Fruit fly (Drosophila melanogaster) whole organism, embryonic: ENCODE data around the gene ppk20.

Experiments used
- CG1024 ChIP-seq: fragments of 200-800 bp; sonication (Bioruptor generic); IDR thresholded peaks from 2 replicates; pipeline ENCODE4 v1.3.6; 2022; ENCODE audit warnings: missing biosample characterization, missing genetic modification characterization
- CG10979 ChIP-seq: fragments of 200-800 bp; sonication (Bioruptor generic); optimal IDR thresholded peaks from 2 replicates; lab custom pipeline; 2018; ENCODE audit warnings: missing biosample characterization, mild to moderate bottlenecking, missing genetic modification characterization, moderate library complexity
- CG11093 ChIP-seq: fragments of 200-800 bp; sonication (Bioruptor generic); IDR thresholded peaks from 3 replicates; pipeline ENCODE4 v1.3.6; 2022; ENCODE audit warnings: missing biosample characterization, missing genetic modification characterization
- CG11695 ChIP-seq: fragments of 200-800 bp; sonication (Bioruptor generic); IDR thresholded peaks from 3 replicates; pipeline ENCODE4 v1.3.6; 2022; ENCODE audit warnings: missing biosample characterization, missing genetic modification characterization
- CG12219 ChIP-seq: fragments of 200-800 bp; sonication (Bioruptor generic); optimal IDR thresholded peaks from 3 replicates; lab custom pipeline; 2018; ENCODE audit warnings: missing biosample characterization, mild to moderate bottlenecking, missing genetic modification characterization
- CG15269 ChIP-seq: fragments of 200-800 bp; sonication (Bioruptor generic); optimal IDR thresholded peaks from 2 replicates; lab custom pipeline; 2018; ENCODE audit warnings: missing biosample characterization, mild to moderate bottlenecking, missing genetic modification characterization, moderate library complexity
- CG15479 ChIP-seq: fragments of 200-800 bp; sonication (Bioruptor generic); optimal IDR thresholded peaks from 3 replicates; lab custom pipeline; 2019; ENCODE audit warnings: missing biosample characterization, mild to moderate bottlenecking, missing genetic modification characterization, moderate library complexity
- CG15514 ChIP-seq: fragments of 200-800 bp; sonication (Bioruptor generic); optimal IDR thresholded peaks from 3 replicates; lab custom pipeline; 2017; ENCODE audit warnings: missing biosample characterization, missing genetic modification characterization, mild to moderate bottlenecking, moderate library complexity, missing genetic modification reagents
- CG17912 ChIP-seq: fragments of 200-800 bp; sonication (Bioruptor generic); optimal IDR thresholded peaks from 2 replicates; lab custom pipeline; 2018; ENCODE audit warnings: missing biosample characterization, mild to moderate bottlenecking, missing genetic modification characterization
- CG2678 ChIP-seq: fragments of 200-800 bp; sonication (Bioruptor generic); optimal IDR thresholded peaks from 3 replicates; lab custom pipeline; 2019; ENCODE audit warnings: missing biosample characterization, mild to moderate bottlenecking, missing genetic modification characterization, moderate library complexity
- CG31224 ChIP-seq: fragments of 200-800 bp; sonication (Bioruptor generic); IDR thresholded peaks from 2 replicates; pipeline ENCODE4 v1.3.6; 2022; ENCODE audit warnings: missing biosample characterization, missing genetic modification characterization
- CG43689 ChIP-seq: fragments of 200-800 bp; sonication (Bioruptor generic); IDR thresholded peaks from 2 replicates; pipeline ENCODE4 v1.3.6; 2022; ENCODE audit warnings: missing biosample characterization, missing genetic modification characterization
- CG4424 ChIP-seq: fragments of 200-800 bp; sonication (Bioruptor generic); optimal IDR thresholded peaks from 3 replicates; lab custom pipeline; 2016; ENCODE audit warnings: missing biosample characterization, missing genetic modification characterization
- CG6654 ChIP-seq: fragments of 200-800 bp; sonication (Bioruptor generic); optimal IDR thresholded peaks from 2 replicates; lab custom pipeline; 2017; ENCODE audit warnings: missing biosample characterization, mild to moderate bottlenecking, missing genetic modification characterization
- CG7556 ChIP-seq: fragments of 200-800 bp; sonication (Bioruptor generic); optimal IDR thresholded peaks from 2 replicates; lab custom pipeline; 2017; ENCODE audit warnings: missing biosample characterization, mild to moderate bottlenecking, missing genetic modification characterization
- CG8290 ChIP-seq, 3 experiments: fragments of 200-800 bp; sonication (Bioruptor generic); optimal IDR thresholded peaks; 2 replicates each; lab custom pipeline; 2016 to 2019; ENCODE audit warnings: missing biosample characterization in 3 of 3, missing genetic modification characterization in 3 of 3, mild to moderate bottlenecking in 2 of 3, moderate library complexity in 1 of 3
- CG9817 ChIP-seq: fragments of 200-800 bp; sonication (Bioruptor generic); optimal IDR thresholded peaks from 2 replicates; lab custom pipeline; 2018; ENCODE audit warnings: missing biosample characterization, mild to moderate bottlenecking, missing genetic modification characterization, moderate library complexity
- D ChIP-seq, 2 experiments: fragments of 200-800 bp in 1 of 2; fragments of >200 bp in 1 of 2; sonication (Bioruptor generic) in 1 of 2; optimal IDR thresholded peaks; 2 replicates in 1 of 2; 3 replicates in 1 of 2; lab custom pipeline; 2017; ENCODE audit warnings: mild to moderate bottlenecking in 1 of 2, missing biosample characterization in 1 of 2, missing genetic modification characterization in 1 of 2, missing genetic modification reagents in 1 of 2
- D19A ChIP-seq: fragments of 200-800 bp; optimal IDR thresholded peaks from 3 replicates; lab custom pipeline; 2019; ENCODE audit warnings: missing biosample characterization, mild to moderate bottlenecking, missing genetic modification characterization, moderate library complexity
- Dfd ChIP-seq, 2 experiments: fragments of >200 bp; optimal IDR thresholded peaks; 2 replicates each; lab custom pipeline; 2017; ENCODE audit warnings: missing biosample characterization in 2 of 2, missing genetic modification characterization in 2 of 2
- Ets97D ChIP-seq: fragments of 200-800 bp; sonication (Bioruptor generic); optimal IDR thresholded peaks from 3 replicates; lab custom pipeline; 2016; ENCODE audit warnings: missing biosample characterization, missing genetic modification characterization
- Gsc ChIP-seq: fragments of 200-800 bp; sonication (Bioruptor generic); IDR thresholded peaks from 2 replicates; pipeline ENCODE4 v1.3.6; 2022; ENCODE audit warnings: missing biosample characterization, missing genetic modification characterization
- H15 ChIP-seq: fragments of 200-800 bp; sonication (Bioruptor generic); IDR thresholded peaks from 3 replicates; pipeline ENCODE4 v1.3.6; 2022; ENCODE audit warnings: missing biosample characterization, missing genetic modification characterization
- Hsf ChIP-seq: fragments of 200-800 bp; sonication (Bioruptor generic); optimal IDR thresholded peaks from 3 replicates; lab custom pipeline; 2016; ENCODE audit warnings: missing biosample characterization, missing genetic modification characterization
- Rx ChIP-seq: fragments of 200-800 bp; sonication (Bioruptor generic); IDR thresholded peaks from 2 replicates; pipeline ENCODE4 v1.3.6; 2022; ENCODE audit warnings: missing biosample characterization, missing genetic modification characterization
- Side ChIP-seq: fragments of 200-800 bp; sonication (Bioruptor generic); optimal IDR thresholded peaks from 2 replicates; lab custom pipeline; 2016; ENCODE audit warnings: missing biosample characterization, missing genetic modification characterization
- Sin3A ChIP-seq: fragments of >200 bp; optimal IDR thresholded peaks from 2 replicates; lab custom pipeline; 2018
- Six4 ChIP-seq: fragments of 200-800 bp; sonication (Bioruptor generic); optimal IDR thresholded peaks from 2 replicates; lab custom pipeline; 2016; ENCODE audit warnings: missing biosample characterization, missing genetic modification characterization
- bowl ChIP-seq: fragments of 200-800 bp; sonication (Bioruptor generic); IDR thresholded peaks from 2 replicates; pipeline ENCODE4 v1.3.6; 2022; ENCODE audit warnings: missing biosample characterization, missing genetic modification characterization
- cg ChIP-seq: fragments of 200-800 bp; sonication (Bioruptor generic); optimal IDR thresholded peaks from 3 replicates; lab custom pipeline; 2019; ENCODE audit warnings: missing biosample characterization, mild to moderate bottlenecking, missing genetic modification characterization, moderate library complexity
- chm ChIP-seq: fragments of 200-800 bp; sonication (Bioruptor generic); IDR thresholded peaks from 2 replicates; pipeline ENCODE4 v1.3.6; 2022; ENCODE audit warnings: missing biosample characterization, missing genetic modification characterization
- dm ChIP-seq: fragments of 200-800 bp; sonication (Bioruptor generic); optimal IDR thresholded peaks from 3 replicates; lab custom pipeline; 2016; ENCODE audit warnings: missing biosample characterization, missing genetic modification characterization
- dmrt11E ChIP-seq: fragments of 200-800 bp; sonication (Bioruptor generic); optimal IDR thresholded peaks from 3 replicates; lab custom pipeline; 2018; ENCODE audit warnings: missing biosample characterization, mild to moderate bottlenecking, missing genetic modification characterization, moderate library complexity
- ems ChIP-seq: fragments of 200-800 bp; sonication (Bioruptor generic); optimal IDR thresholded peaks from 3 replicates; lab custom pipeline; 2016; ENCODE audit warnings: missing biosample characterization, missing genetic modification characterization
- gce ChIP-seq: fragments of 200-800 bp; sonication (Bioruptor generic); IDR thresholded peaks from 3 replicates; pipeline ENCODE4 v1.3.6; 2022; ENCODE audit warnings: missing biosample characterization, missing genetic modification characterization
- insv ChIP-seq, 2 experiments: fragments of 200-800 bp; sonication (Bioruptor generic); optimal IDR thresholded peaks; 3 replicates each; lab custom pipeline; 2016 to 2018; ENCODE audit warnings: missing biosample characterization in 2 of 2, missing genetic modification characterization in 2 of 2
- ken ChIP-seq: fragments of 200-800 bp; sonication (Bioruptor generic); IDR thresholded peaks from 3 replicates; pipeline ENCODE4 v1.3.6; 2022; ENCODE audit warnings: missing biosample characterization, missing genetic modification characterization
- klu ChIP-seq: fragments of 200-800 bp; sonication (Bioruptor generic); IDR thresholded peaks from 2 replicates; pipeline ENCODE4 v1.3.6; 2022; ENCODE audit warnings: missing biosample characterization, missing genetic modification characterization
- lab ChIP-seq: fragments of 200-800 bp; sonication (Bioruptor generic); optimal IDR thresholded peaks from 3 replicates; lab custom pipeline; 2017; ENCODE audit warnings: missing biosample characterization, missing genetic modification characterization, mild to moderate bottlenecking, moderate library complexity, missing genetic modification reagents
- mirr ChIP-seq: fragments of 200-800 bp; sonication (Bioruptor generic); optimal IDR thresholded peaks from 3 replicates; lab custom pipeline; 2018; ENCODE audit warnings: missing biosample characterization, mild to moderate bottlenecking, missing genetic modification characterization
- nau ChIP-seq: fragments of 200-800 bp; sonication (Bioruptor generic); optimal IDR thresholded peaks from 3 replicates; lab custom pipeline; 2017; ENCODE audit warnings: missing biosample characterization, mild to moderate bottlenecking, missing genetic modification characterization, missing genetic modification reagents
- phol ChIP-seq: fragments of 200-800 bp; sonication (Bioruptor generic); optimal IDR thresholded peaks from 3 replicates; lab custom pipeline; 2018; ENCODE audit warnings: missing biosample characterization, mild to moderate bottlenecking, missing genetic modification characterization, moderate library complexity
- pnt ChIP-seq: fragments of 200-800 bp; sonication (Bioruptor generic); optimal IDR thresholded peaks from 3 replicates; lab custom pipeline; 2016; ENCODE audit warnings: missing biosample characterization, missing genetic modification characterization
- prd ChIP-seq, 3 experiments: fragments of >200 bp in 2 of 3; fragments of 200-800 bp in 1 of 3; sonication (Bioruptor generic) in 1 of 3; optimal IDR thresholded peaks in 2 of 3; IDR thresholded peaks in 1 of 3; 2 replicates in 2 of 3; 3 replicates in 1 of 3; pipeline versions ENCODE4 v1.3.6 to Lab custom; 2017 to 2022; ENCODE audit warnings: missing biosample characterization in 1 of 3, missing genetic modification characterization in 1 of 3
- sc ChIP-seq, 3 experiments: fragments of >200 bp in 2 of 3; fragments of 200-800 bp in 1 of 3; sonication (Bioruptor generic) in 1 of 3; optimal IDR thresholded peaks; 2 replicates in 2 of 3; 3 replicates in 1 of 3; lab custom pipeline; 2017; ENCODE audit warnings: mild to moderate bottlenecking in 1 of 3, missing biosample characterization in 1 of 3, missing genetic modification characterization in 1 of 3, missing genetic modification reagents in 1 of 3
- tio ChIP-seq: fragments of 200-800 bp; sonication (Bioruptor generic); optimal IDR thresholded peaks from 2 replicates; lab custom pipeline; 2017; ENCODE audit warnings: missing biosample characterization, missing genetic modification characterization, inconsistent platforms
- vfl ChIP-seq: fragments of 200-800 bp; sonication (Bioruptor generic); optimal IDR thresholded peaks from 2 replicates; lab custom pipeline; 2016; ENCODE audit warnings: missing biosample characterization, missing genetic modification characterization
- zen2 ChIP-seq: fragments of 200-800 bp; sonication (Bioruptor generic); IDR thresholded peaks from 3 replicates; pipeline ENCODE4 v1.3.6; 2022; ENCODE audit warnings: missing biosample characterization, missing genetic modification characterization; ENCODE audit not compliant: partially characterized antibody

ppk20 gene

dm6 chr3R:29675333-29675732 lies 6.7 kb upstream of the ppk20 start, which contains the start of the genes Bub3 and Cap-D2 (continued):
- TF ChIP-seq CG8290 (GFP tag; optimal IDR thresholded peaks at IDR 0.05; lab: Kevin White, UChicago) = peak; percentile 88
- peak in 1 of 2 experiments; percentile 27 for TF ChIP-seq CG8290 (tag; optimal IDR thresholded peaks at IDR 0.05; lab: Kevin White, UChicago)
- TF ChIP-seq lab (GFP tag; lab: Kevin White, UChicago) = peak; percentile 73
- no peak for TF ChIP-seq CG15479
- TF ChIP-seq cg (GFP tag; lab: Kevin White, UChicago) = no peak
- TF ChIP-seq chm (GFP tag; lab: Robert Waterston, UW) = peak; percentile 68; the same call in 1 of the 2 replicates
- TF ChIP-seq vfl (GFP tag; lab: Kevin White, UChicago) = peak; percentile 71
- no peak for TF ChIP-seq CG2678 (tag; lab: Kevin White, UChicago)
- TF ChIP-seq D19A (tag; lab: Kevin White, UChicago) = peak; percentile 44
- peak; percentile 37 for TF ChIP-seq dm (GFP tag; lab: Kevin White, UChicago)
- TF ChIP-seq CG15514 (GFP tag; lab: Kevin White, UChicago) = peak; percentile 53
- TF ChIP-seq CG11093 = peak; percentile 19; the same call in 1 of the 3 replicates
- TF ChIP-seq phol = peak; percentile 83
- no peak for TF ChIP-seq CG12219 (GFP tag; lab: Kevin White, UChicago)
- peak; percentile 80 for TF ChIP-seq CG4424 (GFP tag; lab: Kevin White, UChicago)
- peak; percentile 58 for TF ChIP-seq Sin3A (lab: Kevin White, UChicago)
- peak; percentile 61; the same call in 1 of the 3 replicates for TF ChIP-seq zen2 (GFP tag; lab: Robert Waterston, UW)
- peak; percentile 67; the same call in 1 of the 2 replicates for TF ChIP-seq CG1024 (GFP tag; lab: Robert Waterston, UW)
- peak; percentile 67 for TF ChIP-seq dmrt11E (tag; lab: Kevin White, UChicago)
- peak; percentile 75 for TF ChIP-seq CG9817
- TF ChIP-seq tio = no peak
- TF ChIP-seq bowl (GFP tag; lab: Robert Waterston, UW) = peak; percentile 40; the same call in 1 of the 2 replicates
- peak; percentile 67 for TF ChIP-seq CG10979 (tag; lab: Kevin White, UChicago)
- TF ChIP-seq ken (GFP tag; lab: Robert Waterston, UW) = peak; percentile 67; the same call in 2 of the 3 replicates
- peak; percentile 33; the same call in 1 of the 2 replicates for TF ChIP-seq CG31224
- TF ChIP-seq prd (optimal IDR thresholded peaks at IDR 0.05; lab: Kevin White, UChicago) = no peak
- peak; percentile 77 for TF ChIP-seq prd (GFP tag; IDR thresholded peaks at IDR 0.05; lab: Robert Waterston, UW)
- TF ChIP-seq CG17912 (GFP tag; lab: Kevin White, UChicago) = no peak
- no peak for TF ChIP-seq Dfd (GFP tag; optimal IDR thresholded peaks at IDR 0.05; lab: Kevin White, UChicago)
- TF ChIP-seq CG7556 (GFP tag; lab: Kevin White, UChicago) = peak; percentile 40
- no peak for TF ChIP-seq Gsc (GFP tag; lab: Robert Waterston, UW)
- TF ChIP-seq Six4 (GFP tag; lab: Kevin White, UChicago) = peak; percentile 60
- TF ChIP-seq CG15269 = no peak
- TF ChIP-seq pnt (GFP tag; lab: Kevin White, UChicago) = peak; percentile 67
- TF ChIP-seq ems (GFP tag; lab: Kevin White, UChicago) = peak; percentile 79
- no peak for TF ChIP-seq CG43689 (GFP tag; lab: Robert Waterston, UW)
- TF ChIP-seq insv (GFP tag; optimal IDR thresholded peaks at IDR 0.05; lab: Kevin White, UChicago) = no peak
- TF ChIP-seq H15 (GFP tag; lab: Robert Waterston, UW) = no peak
- no peak; the same call in 1 of the 2 replicates for TF ChIP-seq klu
- peak; percentile 34; the same call in 1 of the 2 replicates for TF ChIP-seq Rx (GFP tag; lab: Robert Waterston, UW)
- peak; percentile 83 for TF ChIP-seq Ets97D (GFP tag; lab: Kevin White, UChicago)
- TF ChIP-seq mirr (GFP tag; lab: Kevin White, UChicago) = no peak
- no peak for TF ChIP-seq nau (GFP tag; lab: Kevin White, UChicago)
- no peak for TF ChIP-seq sc (optimal IDR thresholded peaks at IDR 0.05; lab: Kevin White, UChicago)
- TF ChIP-seq sc (GFP tag; optimal IDR thresholded peaks at IDR 0.05; lab: Kevin White, UChicago) = peak; percentile 49
- no peak for TF ChIP-seq D (optimal IDR thresholded peaks at IDR 0.05; lab: Kevin White, UChicago)
- peak; percentile 51 for TF ChIP-seq D (GFP tag; optimal IDR thresholded peaks at IDR 0.05; lab: Kevin White, UChicago)
- TF ChIP-seq gce = no peak
- TF ChIP-seq CG6654 (GFP tag; lab: Kevin White, UChicago) = peak; percentile 12
- peak; percentile 79 for TF ChIP-seq Side (GFP tag; lab: Kevin White, UChicago)
- TF ChIP-seq CG11695 (GFP tag; lab: Robert Waterston, UW) = 0 out of 3 replicates have a peak, but pooled peaks have one; percentile 40
- peak; percentile 85 for TF ChIP-seq Hsf (GFP tag; lab: Kevin White, UChicago)
